Worm (Caenorhabditis elegans) whole organism, L4/young adult: ENCODE measurements around the gene F35E12.2.

Experiments
- W03F9.2 ChIP-seq: fragments of 150-350 bp; optimal IDR thresholded peaks from 2 replicates; lab custom pipeline; 2014; ENCODE audit warnings: missing biosample characterization, missing genetic modification characterization
- him-1 ChIP-seq: sonication (generic microtip); optimal IDR thresholded peaks from 2 replicates; lab custom pipeline; 2016; ENCODE audit warnings: missing genotype, missing genetic modification reagents, missing genetic modification characterization, missing compliant biosample characterization

- no peak for TF ChIP-seq him-1 (tag; lab: Kevin White, UChicago)
- TF ChIP-seq W03F9.2 (tag; lab: Kevin White, UChicago): no peak
Measured at ce11 chrV:13707295-13707694, 17.4 kb downstream of the F35E12.2 start, which contains the start of gene hlh-34.
